Worm (Caenorhabditis elegans): ENCODE measurements around the gene soc-2.

The soc-2 gene

DNA sequence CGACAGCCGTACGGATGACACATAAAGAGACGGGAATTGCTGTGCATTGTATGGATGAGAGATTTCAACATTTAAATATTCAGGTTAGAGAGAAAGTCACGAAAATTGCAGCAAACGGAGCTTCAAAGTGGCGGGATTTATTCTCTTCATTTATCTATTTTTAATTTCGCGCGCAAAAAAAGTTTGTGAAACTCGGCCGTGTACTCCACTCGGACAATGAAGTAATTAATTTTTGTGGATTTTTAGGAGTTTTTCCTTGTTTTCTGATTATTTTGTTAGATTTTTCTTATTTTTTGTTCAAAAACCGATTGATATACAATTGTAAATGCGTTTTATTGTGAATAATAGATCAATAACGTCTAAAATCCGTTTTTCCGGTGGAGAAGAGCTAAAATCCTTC, 35.8 kb upstream of the soc-2 start (continued):
- TF ChIP-seq dpl-1 (GFP tag; optimal IDR thresholded peaks at IDR 0.05): peak; percentile 76 to 86 (median 80)
- peak; percentile 23 for TF ChIP-seq lin-39 (tag; optimal IDR thresholded peaks at IDR 0.05)
- TF ChIP-seq snu-23 (GFP tag; optimal IDR thresholded peaks at IDR 0.05): no peak
- no peak for TF ChIP-seq unc-86 (tag; optimal IDR thresholded peaks at IDR 0.05)
- TF ChIP-seq mab-9 (GFP tag; IDR thresholded peaks at IDR 0.05): no peak
- peak; percentile 62 for TF ChIP-seq irx-1 (tag; optimal IDR thresholded peaks at IDR 0.05)

ce11 chrIV:5186480-5187205, 34.4 kb upstream of the soc-2 start, which contains the start of the genes W03F8.6 and mtrf-1L:
Gene W03F8.6 (minus strand): TSS chrIV:5186580.
Gene mtrf-1L (plus strand): TSS chrIV:5187155.
- TF ChIP-seq xbp-1 (tag; optimal IDR thresholded peaks at IDR 0.05) (no peak), pax-3 (tag; optimal IDR thresholded peaks at IDR 0.05) (no peak), nhr-84 (tag; optimal IDR thresholded peaks at IDR 0.05) (no peak), mdl-1 (tag; optimal IDR thresholded peaks at IDR 0.05) (no peak), efl-1 (optimal IDR thresholded peaks at IDR 0.05) (no peak), efl-1 (GFP tag; optimal IDR thresholded peaks at IDR 0.05 in 1 of 2) (no peak), snu-23 (GFP tag; optimal IDR thresholded peaks at IDR 0.05) (no peak), ets-5 (GFP tag; IDR thresholded peaks at IDR 0.05) (no peak), F16B12.6 (tag; optimal IDR thresholded peaks at IDR 0.05) (no peak), fkh-4 (tag; optimal IDR thresholded peaks at IDR 0.05; ENCODE audit: borderline replicate concordance) (no peak), ces-1 (GFP tag; optimal IDR thresholded peaks at IDR 0.05) (no peak), lsy-2 (tag; optimal IDR thresholded peaks at IDR 0.05) (no peak), lin-15B (tag; optimal IDR thresholded peaks at IDR 0.05) (no peak), nhr-71 (tag; optimal IDR thresholded peaks at IDR 0.05) (no peak), ceh-88 (GFP tag; IDR thresholded peaks at IDR 0.05) (no peak), nhr-28 (tag; optimal IDR thresholded peaks at IDR 0.05) (no peak)

ce11 chrIV:5183755-5184166, 31.5 kb upstream of the soc-2 start, which contains the start of gene W03F8.4:
Gene W03F8.4 (plus strand): TSS chrIV:5184123.
- TF ChIP-seq nhr-237 (tag; optimal IDR thresholded peaks at IDR 0.05): peak; percentile 51
- peak; percentile 98 for TF ChIP-seq nhr-47 (tag; optimal IDR thresholded peaks at IDR 0.05)
- peak; percentile 31 for TF ChIP-seq C34B4.2 (tag; optimal IDR thresholded peaks at IDR 0.05)
- peak; percentile 52 to 77 for TF ChIP-seq ztf-11 (tag; optimal IDR thresholded peaks at IDR 0.05)
- peak; percentile 85 for TF ChIP-seq C04F5.9 (tag; optimal IDR thresholded peaks at IDR 0.05)
- peak; percentile 83 for TF ChIP-seq fos-1 (tag; optimal IDR thresholded peaks at IDR 0.05)
- peak; percentile 96 for TF ChIP-seq unc-130 (tag; optimal IDR thresholded peaks at IDR 0.05)
- TF ChIP-seq ceh-90 (tag; optimal IDR thresholded peaks at IDR 0.05): peak; percentile 55
- peak; percentile 96 for TF ChIP-seq nhr-19 (GFP tag; conservative IDR thresholded peaks at IDR 0.05)
- TF ChIP-seq jun-1 (tag; optimal IDR thresholded peaks at IDR 0.05): peak; percentile 92
- TF ChIP-seq swsn-7 (tag; optimal IDR thresholded peaks at IDR 0.05): peak; percentile 96
- TF ChIP-seq unc-86 (tag; optimal IDR thresholded peaks at IDR 0.05): peak; percentile 91
- TF ChIP-seq lin-15B (tag; optimal IDR thresholded peaks at IDR 0.05): peak; percentile 89
- peak; percentile 67 for TF ChIP-seq fkh-10 (GFP tag; optimal IDR thresholded peaks at IDR 0.05)
- TF ChIP-seq mep-1 (tag; optimal IDR thresholded peaks at IDR 0.05): peak; percentile 98
- no peak for TF ChIP-seq nhr-76 (tag; optimal IDR thresholded peaks at IDR 0.05)
- TF ChIP-seq snpc-4 (tag; optimal IDR thresholded peaks at IDR 0.05): peak; percentile 90
- TF ChIP-seq ztf-4 (tag; optimal IDR thresholded peaks at IDR 0.05): peak; percentile 91
- TF ChIP-seq F16B12.6 (tag; optimal IDR thresholded peaks at IDR 0.05): peak; percentile 75
- peak; percentile 93 for TF ChIP-seq egl-13 (tag; optimal IDR thresholded peaks at IDR 0.05)
- no peak for TF ChIP-seq ceh-63 (GFP tag; optimal IDR thresholded peaks at IDR 0.05)
- TF ChIP-seq lin-39 (tag; optimal IDR thresholded peaks at IDR 0.05): peak; percentile 96
- TF ChIP-seq hpl-2 (GFP tag; optimal IDR thresholded peaks at IDR 0.05): peak; percentile 54
- TF ChIP-seq dpl-1 (GFP tag; optimal IDR thresholded peaks at IDR 0.05): peak; percentile 99
- no peak for TF ChIP-seq alr-1 (tag; optimal IDR thresholded peaks at IDR 0.05; ENCODE audit: borderline replicate concordance)
- TF ChIP-seq sptf-1 (tag; optimal IDR thresholded peaks at IDR 0.05): no peak
- peak; percentile 10 for TF ChIP-seq nhr-84 (tag; optimal IDR thresholded peaks at IDR 0.05)
- TF ChIP-seq mef-2 (tag; optimal IDR thresholded peaks at IDR 0.05): peak; percentile 67
- TF ChIP-seq grh-1 (GFP tag; IDR thresholded peaks at IDR 0.05): peak; percentile 98
- no peak for TF ChIP-seq tlp-1 (tag; optimal IDR thresholded peaks at IDR 0.05)
- peak; percentile 83 for TF ChIP-seq fkh-8 (tag; optimal IDR thresholded peaks at IDR 0.05)
- peak; percentile 97 for TF ChIP-seq dsc-1 (tag; optimal IDR thresholded peaks at IDR 0.05)
- peak; percentile 90 for TF ChIP-seq lin-13 (GFP tag; optimal IDR thresholded peaks at IDR 0.05)
- no peak for TF ChIP-seq pqm-1 (tag; optimal IDR thresholded peaks at IDR 0.05)
